Worm (Caenorhabditis elegans) whole organism, L4 larva: ENCODE results near the gene got-2.2.

ENCODE experiments used
- F10B5.3 ChIP-seq: sonication (generic microtip); optimal IDR thresholded peaks from 2 replicates; lab custom pipeline; 2016; ENCODE audit warnings: mild to moderate bottlenecking, missing genetic modification characterization, missing compliant biosample characterization
- F26F4.8 ChIP-seq: fragments of 200-800 bp; sonication (Bioruptor generic); conservative IDR thresholded peaks from 2 replicates; pipeline ENCODE4 v1.3.6; 2022; ENCODE audit warnings: missing genetic modification characterization, missing compliant biosample characterization
- F37D6.2 ChIP-seq: sonication (generic microtip); optimal IDR thresholded peaks from 2 replicates; lab custom pipeline; 2016; ENCODE audit warnings: mild to moderate bottlenecking, missing genetic modification characterization, missing compliant biosample characterization
- T20F7.1 ChIP-seq: fragments of 200-800 bp; sonication (Bioruptor generic); optimal IDR thresholded peaks from 2 replicates; lab custom pipeline; 2018; ENCODE audit warnings: mild to moderate bottlenecking, missing genetic modification characterization, missing compliant biosample characterization
- T26A8.4 ChIP-seq: fragments of 200-800 bp; sonication (Bioruptor generic); IDR thresholded peaks from 2 replicates; pipeline ENCODE4 v1.3.6; 2022; ENCODE audit warnings: missing genetic modification characterization, missing compliant biosample characterization
- Y48G9A.11 ChIP-seq: fragments of 200-800 bp; sonication (Bioruptor generic); IDR thresholded peaks from 2 replicates; pipeline ENCODE4 v1.3.6; 2022; ENCODE audit warnings: missing genetic modification reagents, missing genetic modification characterization, missing compliant biosample characterization
- aha-1 ChIP-seq: fragments of 150-350 bp; peaks from one replicate; lab custom pipeline; 2014; ENCODE audit warnings: missing biosample characterization, missing genetic modification characterization
- ama-1 ChIP-seq: fragments of 150-350 bp; optimal IDR thresholded peaks from 2 replicates; lab custom pipeline; 2014; ENCODE audit warnings: inconsistent platforms, mixed read lengths
- arid-1 ChIP-seq: fragments of 200-800 bp; sonication (Bioruptor generic); conservative IDR thresholded peaks from 2 replicates; pipeline ENCODE4 v1.3.6; 2022; ENCODE audit warnings: missing genetic modification reagents, missing genetic modification characterization, missing compliant biosample characterization
- ceh-32 ChIP-seq: sonication (generic microtip); optimal IDR thresholded peaks from 2 replicates; lab custom pipeline; 2016; ENCODE audit warnings: mild to moderate bottlenecking, missing genetic modification characterization, missing compliant biosample characterization; ENCODE audit not compliant: poor library complexity
- ces-1 ChIP-seq: fragments of 150-350 bp; sonication (generic microtip); optimal IDR thresholded peaks from 4 replicates; lab custom pipeline; 2014; ENCODE audit warnings: missing biosample characterization, missing genetic modification reagents, missing genetic modification characterization
- daf-16 ChIP-seq, 3 experiments: sonication (generic microtip); optimal IDR thresholded peaks; 2 replicates each; lab custom pipeline; 2016 to 2017; ENCODE audit warnings: missing genetic modification characterization in 3 of 3, missing genetic modification reagents in 3 of 3, mild to moderate bottlenecking in 2 of 3, missing compliant biosample characterization in 2 of 3, missing biosample characterization in 1 of 3, moderate library complexity in 1 of 3
- daf-19 ChIP-seq: fragments of 200-800 bp; sonication (Bioruptor generic); conservative IDR thresholded peaks from 2 replicates; pipeline ENCODE4 v1.3.6; 2022; ENCODE audit warnings: missing genetic modification characterization, missing compliant biosample characterization
- dmd-6 ChIP-seq: fragments of 200-800 bp; sonication (Bioruptor generic); IDR thresholded peaks from 2 replicates; pipeline ENCODE4 v1.3.6; 2022; ENCODE audit warnings: missing genetic modification reagents, missing genetic modification characterization, missing compliant biosample characterization
- dpl-1 ChIP-seq: fragments of 150-350 bp; optimal IDR thresholded peaks from 2 replicates; lab custom pipeline; 2014; ENCODE audit warnings: missing biosample characterization, missing genetic modification reagents, missing genetic modification characterization
- dve-1 ChIP-seq: sonication (generic microtip); optimal IDR thresholded peaks from 2 replicates; lab custom pipeline; 2017; ENCODE audit warnings: antibody characterized with exemption, mild to moderate bottlenecking, missing genetic modification characterization, missing compliant biosample characterization; ENCODE audit not compliant: insufficient read depth
- egl-27 ChIP-seq: sonication (generic microtip); optimal IDR thresholded peaks from 3 replicates; lab custom pipeline; 2017; ENCODE audit warnings: missing biosample characterization, missing genetic modification reagents, missing genetic modification characterization
- fkh-10 ChIP-seq: fragments of 150-350 bp; optimal IDR thresholded peaks from 2 replicates; lab custom pipeline; 2014; ENCODE audit warnings: missing biosample characterization, missing genetic modification reagents, missing genetic modification characterization
- gei-8 ChIP-seq: fragments of 200-800 bp; sonication (Bioruptor generic); optimal IDR thresholded peaks from 2 replicates; lab custom pipeline; 2018; ENCODE audit warnings: mild to moderate bottlenecking, missing genetic modification characterization, missing compliant biosample characterization
- hlh-11 ChIP-seq: fragments of 200-800 bp; sonication (Bioruptor generic); optimal IDR thresholded peaks from 2 replicates; lab custom pipeline; 2018; ENCODE audit warnings: mild to moderate bottlenecking, missing genetic modification characterization, missing compliant biosample characterization
- hmg-1.1 ChIP-seq: fragments of 200-800 bp; sonication (Bioruptor generic); IDR thresholded peaks from 2 replicates; pipeline ENCODE4 v1.3.6; 2022; ENCODE audit warnings: missing genetic modification reagents, missing genetic modification characterization, missing compliant biosample characterization
- lim-7 ChIP-seq: fragments of 200-800 bp; sonication (Bioruptor generic); IDR thresholded peaks from 2 replicates; pipeline ENCODE4 v1.3.6; 2022; ENCODE audit warnings: missing genetic modification characterization, missing compliant biosample characterization
- lin-13 ChIP-seq: fragments of 150-350 bp; optimal IDR thresholded peaks from 2 replicates; lab custom pipeline; 2014; ENCODE audit warnings: missing biosample characterization, missing genetic modification reagents, missing genetic modification characterization
- lsy-2 ChIP-seq, 2 experiments: fragments of 150-350 bp in 1 of 2; sonication (generic microtip) in 1 of 2; optimal IDR thresholded peaks; 2 replicates each; lab custom pipeline; 2014 to 2017; ENCODE audit warnings: missing biosample characterization in 2 of 2, missing genetic modification characterization in 2 of 2
- mdt-29 ChIP-seq: fragments of 200-800 bp; sonication (Bioruptor generic); IDR thresholded peaks from 2 replicates; pipeline ENCODE4 v1.3.6; 2022; ENCODE audit warnings: missing genetic modification reagents, missing genetic modification characterization, missing compliant biosample characterization
- nhr-10 ChIP-seq: fragments of 150-350 bp; optimal IDR thresholded peaks from 2 replicates; lab custom pipeline; 2014; ENCODE audit warnings: missing biosample characterization, missing genetic modification characterization
- nhr-28 ChIP-seq: fragments of 150-350 bp; optimal IDR thresholded peaks from 2 replicates; lab custom pipeline; 2014; ENCODE audit warnings: missing biosample characterization, missing genetic modification characterization
- nhr-41 ChIP-seq: fragments of 200-800 bp; sonication (Bioruptor generic); IDR thresholded peaks from 2 replicates; pipeline ENCODE4 v1.3.6; 2022; ENCODE audit warnings: missing genetic modification reagents, missing genetic modification characterization, missing compliant biosample characterization
- nhr-42 ChIP-seq: fragments of 200-800 bp; sonication (Bioruptor generic); IDR thresholded peaks from 2 replicates; pipeline ENCODE4 v1.3.6; 2022; ENCODE audit warnings: missing genetic modification characterization, missing compliant biosample characterization
- nhr-48 ChIP-seq: sonication (generic microtip); optimal IDR thresholded peaks from 2 replicates; lab custom pipeline; 2016; ENCODE audit warnings: mild to moderate bottlenecking, missing genetic modification characterization, missing compliant biosample characterization
- nhr-77 ChIP-seq: fragments of 150-350 bp; optimal IDR thresholded peaks from 2 replicates; lab custom pipeline; 2014; ENCODE audit warnings: missing biosample characterization, missing genetic modification characterization
- php-3 ChIP-seq: fragments of 200-800 bp; sonication (Bioruptor generic); IDR thresholded peaks from 2 replicates; pipeline ENCODE4 v1.3.6; 2022; ENCODE audit warnings: missing genetic modification reagents, missing genetic modification characterization, missing compliant biosample characterization
- unc-62 ChIP-seq, 3 experiments: fragments of 150-350 bp in 1 of 3; sonication (generic microtip); optimal IDR thresholded peaks in 2 of 3; peaks in 1 of 3; 1 replicate in 1 of 3; 2 replicates in 2 of 3; lab custom pipeline; 2014 to 2017; ENCODE audit warnings: missing biosample characterization in 3 of 3, missing genetic modification characterization in 3 of 3, missing genetic modification reagents in 3 of 3, missing genotype in 1 of 3
- zfp-3 ChIP-seq: fragments of 200-800 bp; sonication (Bioruptor generic); conservative IDR thresholded peaks from 2 replicates; pipeline ENCODE4 v1.3.6; 2022; ENCODE audit warnings: missing genetic modification reagents, missing genetic modification characterization, missing compliant biosample characterization

The got-2.2 gene

ce11 chrX:6247013-6247412 lies 6.2 kb downstream of the got-2.2 start:
- TF ChIP-seq hlh-11 (tag; lab: Kevin White, UChicago) (no peak), nhr-41 (no peak), arid-1 (no peak), lin-13 (no peak), php-3 (GFP tag; lab: Robert Waterston, UW) (no peak), ceh-32 (tag; lab: Kevin White, UChicago) (no peak), F10B5.3 (tag; lab: Kevin White, UChicago) (no peak), daf-16 (GFP tag; optimal IDR thresholded peaks at IDR 0.05; lab: Kevin White, UChicago) (no peak), daf-16 (tag; optimal IDR thresholded peaks at IDR 0.05; lab: Kevin White, UChicago) (no peak)

DNA sequence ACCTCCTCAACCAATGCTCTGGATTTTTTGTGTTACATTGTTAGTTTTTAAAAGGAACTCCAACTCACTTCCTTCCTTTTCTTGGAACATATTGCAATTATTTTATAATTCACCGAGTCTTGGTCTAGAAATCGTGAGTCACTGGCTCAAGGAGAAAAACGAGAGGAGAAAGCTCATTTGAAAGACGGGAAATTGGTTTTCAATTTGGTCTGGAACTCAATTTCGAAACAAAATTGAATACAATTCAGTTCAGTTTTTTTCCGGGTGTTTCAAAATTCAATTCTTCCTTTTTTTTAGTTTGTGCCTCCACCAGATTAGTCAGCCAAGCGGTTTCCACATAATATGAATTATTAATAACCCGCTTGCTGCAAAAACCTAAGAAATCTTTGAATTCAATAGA lies 7.1 kb downstream of the got-2.2 start:
- TF ChIP-seq nhr-77 (tag; lab: Kevin White, UChicago): no peak
- TF ChIP-seq aha-1 (tag; lab: Kevin White, UChicago): peak; percentile 62
- TF ChIP-seq hmg-1.1 (GFP tag; lab: Robert Waterston, UW): no peak
- peak in 1 of 2 experiments; percentile 12 for TF ChIP-seq unc-62 (GFP tag; optimal IDR thresholded peaks at IDR 0.05 in 1 of 2; lab: Kevin White, UChicago)
- TF ChIP-seq unc-62 (tag; optimal IDR thresholded peaks at IDR 0.05; lab: Kevin White, UChicago): no peak
- peak; percentile 77 for TF ChIP-seq ces-1 (GFP tag; lab: Kevin White, UChicago)
- TF ChIP-seq lsy-2 (tag; optimal IDR thresholded peaks at IDR 0.05; lab: Kevin White, UChicago): peak in 1 of 2 experiments; percentile 20

DNA sequence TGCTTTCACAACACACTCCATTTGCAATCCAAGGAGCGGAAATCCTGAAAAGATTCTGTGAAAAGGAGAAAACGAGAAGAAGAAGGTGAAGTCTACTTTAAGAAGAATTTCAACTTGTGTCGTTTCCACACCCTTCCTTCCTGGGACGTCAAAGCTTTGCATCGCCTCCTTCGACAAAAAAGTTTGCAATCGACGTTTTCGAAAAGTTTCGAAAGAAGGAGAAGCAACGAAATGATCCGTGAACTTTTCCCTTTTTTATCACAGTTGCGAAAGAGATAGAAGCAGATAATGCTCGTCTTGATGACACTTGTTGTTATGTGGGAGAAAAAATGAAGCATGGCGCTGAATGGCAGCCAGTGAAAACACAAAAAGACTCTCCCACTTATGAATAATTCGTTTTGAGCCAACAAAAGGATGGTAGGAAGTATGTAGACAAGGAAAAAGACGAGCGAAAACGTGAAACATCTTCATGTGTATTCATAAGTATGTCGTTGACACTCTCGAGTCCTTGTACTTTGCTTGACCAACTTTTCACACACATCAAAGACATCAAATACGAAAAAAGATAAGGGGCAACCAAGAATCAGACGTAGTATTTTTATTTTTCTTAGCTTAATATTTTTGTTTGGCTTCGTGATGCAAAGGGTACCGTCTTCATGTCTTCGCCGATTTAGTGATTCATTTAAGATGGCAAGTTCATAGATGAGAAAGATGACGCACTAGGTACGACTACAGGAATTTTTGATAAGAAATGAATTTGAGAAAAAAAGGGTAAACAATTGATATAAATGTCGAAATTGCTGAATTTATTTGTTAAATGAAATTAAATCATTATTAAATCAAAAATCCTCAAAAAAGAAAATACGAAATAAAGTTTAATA lies 8.2 kb downstream of the got-2.2 start:
- TF ChIP-seq fkh-10 (GFP tag; lab: Kevin White, UChicago): peak; percentile 10
- no peak for TF ChIP-seq zfp-3 (GFP tag; lab: Robert Waterston, UW)
- TF ChIP-seq ces-1 (GFP tag; lab: Kevin White, UChicago): peak; percentile 12
- TF ChIP-seq dve-1 (tag; lab: Kevin White, UChicago): peak; percentile 17
- no peak for TF ChIP-seq egl-27 (tag; lab: Kevin White, UChicago)
- no peak for TF ChIP-seq ama-1 (lab: Kevin White, UChicago)
- peak; percentile 66 for TF ChIP-seq nhr-28
- no peak for TF ChIP-seq F26F4.8
- no peak for TF ChIP-seq daf-16 (GFP tag; optimal IDR thresholded peaks at IDR 0.05; lab: Kevin White, UChicago)
- TF ChIP-seq daf-16 (tag; optimal IDR thresholded peaks at IDR 0.05; lab: Kevin White, UChicago): peak; percentile 58
- no peak for TF ChIP-seq daf-19
- no peak for TF ChIP-seq lim-7 (GFP tag; lab: Robert Waterston, UW)
- no peak for TF ChIP-seq T20F7.1
- TF ChIP-seq Y48G9A.11: no peak
- TF ChIP-seq F37D6.2 (tag; lab: Kevin White, UChicago): no peak
- TF ChIP-seq mdt-29: no peak
- peak; percentile 3 for TF ChIP-seq dpl-1 (GFP tag; lab: Kevin White, UChicago)
- no peak for TF ChIP-seq lsy-2 (tag; optimal IDR thresholded peaks at IDR 0.05; lab: Kevin White, UChicago)
- TF ChIP-seq gei-8 (GFP tag; lab: Kevin White, UChicago): no peak
- no peak for TF ChIP-seq T26A8.4
- TF ChIP-seq dmd-6 (GFP tag; lab: Robert Waterston, UW): peak; percentile 52
- TF ChIP-seq nhr-10: no peak
- TF ChIP-seq nhr-42 (GFP tag; lab: Robert Waterston, UW): no peak
- TF ChIP-seq nhr-48 (tag; lab: Kevin White, UChicago): no peak
